Fruit fly (Drosophila melanogaster) whole organism, embryonic: ENCODE measurements around the gene DCP2.

ENCODE experiments used
- CG17912 ChIP-seq: fragments of 200-800 bp; sonication (Bioruptor generic); optimal IDR thresholded peaks from 2 replicates; lab custom pipeline; 2018; ENCODE audit warnings: missing biosample characterization, mild to moderate bottlenecking, missing genetic modification characterization
- CG32767 ChIP-seq: fragments of 200-800 bp; sonication (Bioruptor generic); IDR thresholded peaks from 2 replicates; pipeline ENCODE4 v1.3.6; 2022; ENCODE audit warnings: missing biosample characterization, missing genetic modification characterization
- CG7271 ChIP-seq: fragments of 200-800 bp; sonication (Bioruptor generic); optimal IDR thresholded peaks from 2 replicates; lab custom pipeline; 2018; ENCODE audit warnings: missing biosample characterization, mild to moderate bottlenecking, missing genetic modification characterization, moderate library complexity
- Dref ChIP-seq: fragments of 200-800 bp; sonication (Bioruptor generic); IDR thresholded peaks from 2 replicates; pipeline ENCODE4 v1.3.6; 2022; ENCODE audit warnings: missing biosample characterization, missing genetic modification characterization
- pan ChIP-seq, 4 experiments: fragments of >200 bp in 3 of 4; fragments of 200-800 bp in 1 of 4; sonication (Bioruptor generic) in 1 of 4; optimal IDR thresholded peaks in 3 of 4; IDR thresholded peaks in 1 of 4; 2 replicates each; pipeline versions ENCODE4 v1.3.6 to Lab custom; 2017 to 2022; ENCODE audit warnings: missing biosample characterization in 2 of 4, missing genetic modification characterization in 2 of 4, mixed read lengths in 1 of 4

- TF ChIP-seq CG7271 (tag; lab: Kevin White, UChicago) (no peak), CG32767 (GFP tag; lab: Robert Waterston, UW) (0 out of 2 replicates have a peak, but pooled peaks have one; percentile 12), pan (optimal IDR thresholded peaks at IDR 0.05; lab: Kevin White, UChicago) (no peak), pan (GFP tag; optimal IDR thresholded peaks at IDR 0.05 in 1 of 2, IDR thresholded peaks at IDR 0.05 in 1 of 2) (no peak), CG17912 (GFP tag; lab: Kevin White, UChicago) (no peak), Dref (GFP tag; lab: Robert Waterston, UW) (no peak)
Measured at dm6 chr3L:15823780-15824423, 2.3 kb downstream of the DCP2 start.
